Fruit fly (Drosophila melanogaster): Measurements from ENCODE around the gene tos.

dm6 chr2L:18707844-18708238 is 26.0 kb upstream of the tos start:
- no peak for TF ChIP-seq bowl (GFP tag; IDR thresholded peaks at IDR 0.05)
- TF ChIP-seq CG1832 (GFP tag; optimal IDR thresholded peaks at IDR 0.05), result no peak
- TF ChIP-seq Ssrp (tag; optimal IDR thresholded peaks at IDR 0.05), result no peak
- no peak for TF ChIP-seq HLH4C (GFP tag; IDR thresholded peaks at IDR 0.05; ENCODE audit: partially characterized antibody)
- no peak for TF ChIP-seq YL-1 (GFP tag; optimal IDR thresholded peaks at IDR 0.05)

All from whole organism, embryonic.